Worm (Caenorhabditis elegans): ENCODE results near the gene B0416.3.

B0416.3 gene

DNA sequence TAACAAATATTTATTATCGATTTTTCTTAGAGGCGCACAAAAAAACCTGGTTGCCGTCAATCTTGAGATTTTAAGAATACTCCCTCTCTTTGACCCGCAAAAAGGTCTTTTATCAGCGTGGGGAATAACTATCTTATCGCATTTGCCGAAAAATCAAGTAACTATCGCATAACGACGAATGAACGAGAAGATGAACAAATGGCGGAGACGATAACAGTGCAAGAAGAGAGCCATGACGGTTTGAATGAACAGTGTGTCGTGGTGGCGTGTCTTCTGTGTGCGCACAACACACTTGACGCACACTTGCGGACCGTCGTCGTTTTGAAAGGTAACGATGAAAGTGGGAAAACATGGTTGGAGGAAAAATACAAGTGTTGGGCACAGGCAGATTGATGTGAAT lies 19.6 kb upstream of the B0416.3 start (continued):
- TF ChIP-seq elt-3 (tag; optimal IDR thresholded peaks at IDR 0.05) (peak in 3 of 6 experiments; percentile 4 to 42 (median 14)), mep-1 (tag; optimal IDR thresholded peaks at IDR 0.05) (peak; percentile 29), unc-130 (tag; optimal IDR thresholded peaks at IDR 0.05) (no peak), rnt-1 (tag; optimal IDR thresholded peaks at IDR 0.05) (peak; percentile 14), skn-1 (tag; optimal IDR thresholded peaks at IDR 0.05) (no peak), nhr-47 (tag; optimal IDR thresholded peaks at IDR 0.05) (no peak), nhr-20 (tag; optimal IDR thresholded peaks at IDR 0.05) (peak; percentile 28), ets-5 (GFP tag; IDR thresholded peaks at IDR 0.05) (no peak), lin-13 (GFP tag; optimal IDR thresholded peaks at IDR 0.05) (no peak), nhr-76 (tag; optimal IDR thresholded peaks at IDR 0.05) (no peak), unc-30 (tag; optimal IDR thresholded peaks at IDR 0.05) (no peak), jun-1 (tag; optimal IDR thresholded peaks at IDR 0.05) (peak; percentile 27)

DNA sequence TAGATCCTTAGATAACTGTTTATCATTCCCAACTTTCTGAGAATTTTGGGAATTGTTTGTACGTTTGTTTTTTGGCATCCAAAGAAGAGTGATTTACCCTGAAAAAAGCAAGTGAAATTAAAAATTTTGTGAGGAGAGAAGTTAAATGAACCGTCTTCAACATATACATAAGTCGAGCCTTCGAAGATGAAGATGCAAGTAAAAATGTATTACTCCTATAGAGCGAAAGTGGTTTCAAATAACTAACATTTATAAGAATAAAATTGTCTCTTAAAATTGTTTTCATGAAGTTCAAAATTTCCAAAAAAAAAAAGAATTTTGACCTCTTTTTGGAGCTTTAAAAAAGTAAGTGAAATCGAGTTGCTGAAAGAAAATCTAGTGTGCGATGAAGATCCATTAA lies 16.9 kb upstream of the B0416.3 start, which contains the start of gene B0416.10:
TSS of gene B0416.10 (minus strand) at position 101 of the 400 bp plus-strand sequence.
- no peak for TF ChIP-seq blmp-1 (tag; optimal IDR thresholded peaks at IDR 0.05)
- no peak for TF ChIP-seq skn-1 (tag; optimal IDR thresholded peaks at IDR 0.05)
- TF ChIP-seq ceh-8 (GFP tag; optimal IDR thresholded peaks at IDR 0.05) = no peak
- TF ChIP-seq nhr-11 (tag; optimal IDR thresholded peaks at IDR 0.05) = no peak
- TF ChIP-seq fos-1 (tag; optimal IDR thresholded peaks at IDR 0.05) = no peak
- TF ChIP-seq C34B4.2 (tag; optimal IDR thresholded peaks at IDR 0.05) = no peak
- TF ChIP-seq lin-13 (GFP tag; optimal IDR thresholded peaks at IDR 0.05) = no peak
- no peak for TF ChIP-seq nhr-77 (tag; optimal IDR thresholded peaks at IDR 0.05)
- no peak for TF ChIP-seq ama-1 (optimal IDR thresholded peaks at IDR 0.05)
- TF ChIP-seq C16A3.4 (tag; optimal IDR thresholded peaks at IDR 0.05) = no peak
- no peak for TF ChIP-seq jun-1 (tag; optimal IDR thresholded peaks at IDR 0.05)
- no peak for TF ChIP-seq ces-1 (GFP tag; optimal IDR thresholded peaks at IDR 0.05)
- no peak for TF ChIP-seq nhr-19 (GFP tag; conservative IDR thresholded peaks at IDR 0.05)
- no peak for TF ChIP-seq mep-1 (tag; optimal IDR thresholded peaks at IDR 0.05)
- TF ChIP-seq unc-86 (tag; optimal IDR thresholded peaks at IDR 0.05) = no peak
- TF ChIP-seq zip-4 (GFP tag; optimal IDR thresholded peaks at IDR 0.05) = no peak

DNA sequence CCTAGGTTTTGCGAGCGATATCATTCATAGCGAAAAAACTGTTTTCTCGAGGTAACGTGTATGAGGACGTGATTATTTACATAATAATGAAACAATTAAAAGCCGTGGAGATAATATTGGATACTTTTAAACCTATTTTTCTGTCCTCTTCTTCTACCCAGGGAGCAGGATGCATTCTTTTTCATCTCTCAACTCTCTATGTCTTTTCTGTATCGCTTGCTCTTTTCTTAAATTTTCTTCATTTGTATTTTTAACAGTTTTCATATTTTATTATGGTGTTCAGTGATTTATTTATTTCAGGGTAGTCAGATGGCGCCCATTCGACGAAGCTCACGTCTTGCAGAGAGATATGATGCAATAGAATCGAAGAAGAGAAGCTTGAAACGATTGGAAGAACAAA lies 12.8 kb upstream of the B0416.3 start, which contains the start of gene B0416.4:
TSS of gene B0416.4 (plus strand) at position 301 of the 400 bp plus-strand sequence.
- TF ChIP-seq nhr-28 (tag; optimal IDR thresholded peaks at IDR 0.05) = no peak
- TF ChIP-seq nhr-47 (tag; optimal IDR thresholded peaks at IDR 0.05) = no peak
- TF ChIP-seq snpc-4 (tag; optimal IDR thresholded peaks at IDR 0.05) = no peak
- no peak for TF ChIP-seq unc-62 (GFP tag; optimal IDR thresholded peaks at IDR 0.05)
- TF ChIP-seq ztf-4 (tag; optimal IDR thresholded peaks at IDR 0.05) = no peak
- no peak for TF ChIP-seq fkh-8 (tag; optimal IDR thresholded peaks at IDR 0.05)
- no peak for TF ChIP-seq fos-1 (tag; optimal IDR thresholded peaks at IDR 0.05)
- no peak for TF ChIP-seq elt-2 (tag; optimal IDR thresholded peaks at IDR 0.05)
- TF ChIP-seq unc-30 (tag; optimal IDR thresholded peaks at IDR 0.05) = no peak

DNA sequence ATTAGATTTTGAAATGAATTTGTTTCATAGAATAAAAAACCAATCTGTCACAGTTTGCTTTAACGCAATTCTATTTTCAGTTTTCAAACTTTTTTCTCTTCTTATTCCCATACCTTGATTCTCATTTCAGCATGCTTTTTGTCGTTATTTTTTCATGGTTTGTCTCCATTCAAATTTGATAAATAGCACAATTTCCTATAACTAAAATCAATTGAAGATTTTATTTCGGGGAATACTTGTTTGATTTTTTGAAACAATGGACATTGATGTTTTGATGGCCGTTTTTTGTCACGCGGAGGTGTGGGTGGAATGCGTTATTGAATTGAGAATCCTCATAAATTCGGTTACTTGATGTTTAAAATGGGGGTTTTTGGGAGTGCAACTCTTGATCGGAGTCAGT lies 8.4 kb upstream of the B0416.3 start, which contains the start of gene B0416.11:
TSS of gene B0416.11 (minus strand) at position 101 of the 400 bp plus-strand sequence.
- no peak for TF ChIP-seq lir-3 (tag; optimal IDR thresholded peaks at IDR 0.05; ENCODE audit: poor library complexity)

DNA sequence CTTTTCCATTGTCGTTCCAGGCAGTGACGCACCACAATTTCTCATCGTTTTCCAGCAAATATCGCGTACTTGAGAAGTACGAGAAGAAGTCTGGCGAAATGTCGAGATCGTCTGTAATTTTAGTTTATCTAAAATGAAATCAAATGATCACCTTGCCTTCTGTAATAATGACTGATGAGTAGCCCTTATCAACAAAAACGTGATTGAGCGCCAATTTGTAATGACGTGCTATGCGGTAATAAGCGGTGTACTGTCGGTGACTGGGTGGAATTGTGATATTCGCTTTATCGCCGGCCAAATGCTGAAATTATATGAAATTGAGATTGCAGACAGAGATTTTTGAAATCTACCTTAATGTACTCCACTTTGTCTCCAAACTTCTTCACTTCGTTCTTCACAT lies 4.0 kb downstream of the B0416.3 start:
- TF ChIP-seq ceh-90 (tag; optimal IDR thresholded peaks at IDR 0.05) (no peak), fkh-8 (tag; optimal IDR thresholded peaks at IDR 0.05) (no peak), Y116A8C.19 (tag; optimal IDR thresholded peaks at IDR 0.05; ENCODE audit: borderline replicate concordance) (no peak), snu-23 (GFP tag; optimal IDR thresholded peaks at IDR 0.05) (no peak), nhr-47 (tag; optimal IDR thresholded peaks at IDR 0.05) (no peak), lin-35 (GFP tag; optimal IDR thresholded peaks at IDR 0.05) (peak in 1 of 2 experiments; percentile 16), tbx-2 (tag; optimal IDR thresholded peaks at IDR 0.05) (no peak), mab-9 (GFP tag; IDR thresholded peaks at IDR 0.05) (no peak), elt-2 (tag; optimal IDR thresholded peaks at IDR 0.05) (peak; percentile 56), egl-27 (tag; optimal IDR thresholded peaks at IDR 0.05) (no peak), C04F5.9 (tag; optimal IDR thresholded peaks at IDR 0.05) (no peak), sup-37 (GFP tag; optimal IDR thresholded peaks at IDR 0.05) (no peak)

Data from whole organism, L1 larva.